Worm (Caenorhabditis elegans) whole organism, young adult: ENCODE results near the gene best-3.

Experiments used
- F57A8.1 ChIP-seq: fragments of 200-800 bp; sonication (Bioruptor generic); optimal IDR thresholded peaks from 2 replicates; lab custom pipeline; 2018; ENCODE audit warnings: mild to moderate bottlenecking, missing genetic modification characterization, moderate library complexity, missing compliant biosample characterization
- ama-1 ChIP-seq, 3 experiments: fragments of 150-350 bp in 1 of 3; sonication (generic microtip) in 2 of 3; optimal IDR thresholded peaks; 2 replicates each; lab custom pipeline; 2014 to 2018; ENCODE audit warnings: missing biosample characterization in 2 of 3, missing genetic modification characterization in 2 of 3, missing genetic modification reagents in 2 of 3
- chd-7 ChIP-seq: sonication (generic microtip); optimal IDR thresholded peaks from 2 replicates; lab custom pipeline; 2016; ENCODE audit warnings: mild to moderate bottlenecking, missing genetic modification characterization, moderate library complexity, missing compliant biosample characterization
- dox-1 ChIP-seq: fragments of 200-800 bp; sonication (Bioruptor generic); IDR thresholded peaks from 2 replicates; pipeline ENCODE4 v1.3.6; 2022; ENCODE audit warnings: missing genetic modification reagents, missing genetic modification characterization, missing compliant biosample characterization
- repo-1 ChIP-seq: sonication (generic microtip); optimal IDR thresholded peaks from 2 replicates; lab custom pipeline; 2017; ENCODE audit warnings: mild to moderate bottlenecking, missing genetic modification characterization, missing compliant biosample characterization

DNA sequence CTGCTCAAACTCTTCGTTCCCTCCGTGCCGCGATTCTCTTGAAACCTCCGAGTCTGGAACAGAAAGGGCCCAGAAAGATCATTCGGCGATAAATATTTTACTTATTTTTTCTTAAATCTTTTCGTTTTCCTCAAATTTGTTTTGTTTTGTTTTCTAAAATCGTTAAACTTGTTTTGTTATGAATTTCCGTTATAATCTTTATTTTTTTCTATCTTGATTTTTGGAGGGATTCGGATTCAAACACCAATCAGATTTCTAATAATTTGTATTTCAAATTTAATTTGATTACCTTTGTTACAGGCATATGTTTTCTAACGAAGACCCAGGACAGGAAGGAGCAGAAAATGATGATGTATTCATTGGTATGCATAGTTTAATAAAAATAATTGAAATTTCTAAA lies 34.5 kb downstream of the best-3 start, which contains the start of gene C23H3.5:
- TF ChIP-seq repo-1 (no peak), dox-1 (GFP tag; lab: Robert Waterston, UW) (no peak), ama-1 (optimal IDR thresholded peaks at IDR 0.05; lab: Kevin White, UChicago) (no peak), ama-1 (GFP tag; optimal IDR thresholded peaks at IDR 0.05; lab: Kevin White, UChicago) (no peak), chd-7 (tag; lab: Kevin White, UChicago) (no peak), F57A8.1 (GFP tag; lab: Kevin White, UChicago) (no peak)
